Worm (Caenorhabditis elegans) whole organism, midembryonic: ENCODE data around the gene fkh-9.

Experiments
- T22C8.4 ChIP-seq: fragments of 200-800 bp; sonication (Bioruptor generic); IDR thresholded peaks from 2 replicates; pipeline ENCODE4 v1.3.6; 2022; ENCODE audit warnings: missing genetic modification characterization, missing compliant biosample characterization
- cog-1 ChIP-seq: sonication (generic microtip); optimal IDR thresholded peaks from 2 replicates; lab custom pipeline; 2016; ENCODE audit warnings: missing genetic modification characterization, missing compliant biosample characterization
- flt-1 ChIP-seq: fragments of 200-800 bp; sonication (Bioruptor generic); IDR thresholded peaks from 2 replicates; pipeline ENCODE4 v1.3.6; 2022; ENCODE audit warnings: missing genetic modification characterization, missing compliant biosample characterization
- klf-2 ChIP-seq: fragments of 200-800 bp; sonication (Bioruptor generic); conservative IDR thresholded peaks from 2 replicates; pipeline ENCODE4 v1.3.6; 2022; ENCODE audit warnings: missing genetic modification reagents, missing genetic modification characterization, missing compliant biosample characterization
- med-1 ChIP-seq: sonication (generic microtip); optimal IDR thresholded peaks from 2 replicates; lab custom pipeline; 2017; ENCODE audit warnings: missing genetic modification characterization, mild to moderate bottlenecking, missing compliant biosample characterization, antibody characterized with exemption, missing genetic modification reagents; ENCODE audit not compliant: insufficient read depth
- tab-1 ChIP-seq: fragments of 200-800 bp; sonication (Bioruptor generic); IDR thresholded peaks from 2 replicates; pipeline ENCODE4 v1.3.6; 2022; ENCODE audit warnings: missing genetic modification characterization, missing compliant biosample characterization
- ztf-23 ChIP-seq: fragments of 200-800 bp; sonication (Bioruptor generic); IDR thresholded peaks from 2 replicates; pipeline ENCODE4 v1.3.6; 2022; ENCODE audit warnings: missing genetic modification reagents, missing genetic modification characterization, missing compliant biosample characterization
- ztf-29 ChIP-seq: fragments of 200-800 bp; sonication (Bioruptor generic); IDR thresholded peaks from 2 replicates; pipeline ENCODE4 v1.3.6; 2022; ENCODE audit warnings: missing genetic modification reagents, missing genetic modification characterization, missing compliant biosample characterization

- TF ChIP-seq klf-2 (GFP tag; lab: Robert Waterston, UW) (no peak), tab-1 (GFP tag; lab: Robert Waterston, UW) (no peak), ztf-29 (GFP tag; lab: Robert Waterston, UW) (no peak), cog-1 (tag; lab: Kevin White, UChicago) (no peak), T22C8.4 (GFP tag; lab: Robert Waterston, UW) (no peak), flt-1 (no peak), med-1 (no peak), ztf-23 (GFP tag; lab: Robert Waterston, UW) (no peak)
These were observed 27.1 kb upstream of the fkh-9 start for ce11 chrX:3853901-3854300.
